Fruit fly (Drosophila melanogaster): ENCODE measurements around the gene RecQ5.

Gene RecQ5

DNA sequence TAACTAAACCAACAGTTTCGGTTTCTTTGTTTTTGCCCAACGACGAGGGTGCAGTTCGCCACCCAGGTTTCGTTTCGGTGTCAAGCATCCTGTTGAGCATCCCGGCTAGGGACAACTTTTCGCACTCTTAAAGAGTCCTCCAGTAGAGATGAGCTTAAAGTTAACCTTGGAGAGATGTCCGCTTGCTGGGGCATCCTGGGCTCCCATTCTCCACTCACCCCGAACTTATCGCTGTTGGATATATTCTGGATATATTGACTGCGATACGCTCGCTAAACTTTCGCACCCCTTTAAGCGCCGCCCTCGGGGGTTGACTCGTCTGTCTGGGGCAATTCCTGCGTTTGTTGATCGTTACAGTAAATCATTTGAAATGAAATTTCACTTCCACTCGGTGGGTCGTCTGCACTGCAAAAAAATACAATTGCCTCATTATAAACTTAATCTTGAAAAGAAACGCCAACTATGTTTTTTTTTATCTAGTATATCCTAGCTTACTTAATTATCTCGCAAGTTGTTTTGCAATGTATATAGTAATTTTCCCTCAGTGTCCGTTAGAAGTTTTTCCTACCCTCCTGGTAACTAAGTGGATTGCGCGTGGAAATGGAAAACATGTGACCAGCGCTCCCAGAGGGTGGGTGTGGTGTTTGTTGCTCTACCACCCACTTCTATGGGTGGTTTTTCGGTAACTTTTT is 29.8 kb upstream of the RecQ5 start (continued):
- TF ChIP-seq bbx (GFP tag; IDR thresholded peaks at IDR 0.05; ENCODE audit: partially characterized antibody): no peak
- peak; percentile 32 for TF ChIP-seq twi (tag; optimal IDR thresholded peaks at IDR 0.05)
- TF ChIP-seq CG10654 (GFP tag; optimal IDR thresholded peaks at IDR 0.05): peak; percentile 64
- TF ChIP-seq CG7987 (GFP tag; optimal IDR thresholded peaks at IDR 0.05): no peak
- peak; percentile 87 for TF ChIP-seq dysf (GFP tag; IDR thresholded peaks at IDR 0.05)
- peak; percentile 82 for TF ChIP-seq ems (GFP tag; optimal IDR thresholded peaks at IDR 0.05)
- peak; percentile 74 to 77 for TF ChIP-seq dpn (GFP tag; optimal IDR thresholded peaks at IDR 0.05)
- TF ChIP-seq kni (GFP tag; optimal IDR thresholded peaks at IDR 0.05): peak; percentile 67
- no peak for TF ChIP-seq Dfd (GFP tag; optimal IDR thresholded peaks at IDR 0.05)
- TF ChIP-seq CTCF (GFP tag; optimal IDR thresholded peaks at IDR 0.05): peak; percentile 22
- TF ChIP-seq BtbVII (GFP tag; optimal IDR thresholded peaks at IDR 0.05): peak; percentile 64
- peak; percentile 78 for TF ChIP-seq scrt (GFP tag; optimal IDR thresholded peaks at IDR 0.05)
- peak; percentile 24 for TF ChIP-seq CG2116 (GFP tag; optimal IDR thresholded peaks at IDR 0.05)
- TF ChIP-seq zen (tag; optimal IDR thresholded peaks at IDR 0.05): peak; percentile 14
- no peak for TF ChIP-seq Dp (GFP tag; optimal IDR thresholded peaks at IDR 0.05)
- TF ChIP-seq CG8944 (GFP tag; optimal IDR thresholded peaks at IDR 0.05): peak; percentile 61
- TF ChIP-seq Drgx (GFP tag; IDR thresholded peaks at IDR 0.05): no peak
- peak; percentile 73 for TF ChIP-seq ro (GFP tag; IDR thresholded peaks at IDR 0.05)
- no peak for TF ChIP-seq Bgb (GFP tag; IDR thresholded peaks at IDR 0.05; ENCODE audit: partially characterized antibody)
- peak; percentile 77 for TF ChIP-seq bcd (GFP tag; optimal IDR thresholded peaks at IDR 0.05)
- TF ChIP-seq CG7372 (GFP tag; IDR thresholded peaks at IDR 0.05): peak; percentile 54
- TF ChIP-seq stc (GFP tag; IDR thresholded peaks at IDR 0.05): peak; percentile 82
- TF ChIP-seq CG6689 (GFP tag; IDR thresholded peaks at IDR 0.05): peak; percentile 82
- TF ChIP-seq CG3065 (GFP tag; optimal IDR thresholded peaks at IDR 0.05): no peak
- TF ChIP-seq CG7745 (tag; optimal IDR thresholded peaks at IDR 0.05): peak; percentile 55
- peak; percentile 86 for TF ChIP-seq sisA (GFP tag; IDR thresholded peaks at IDR 0.05)
- peak; percentile 96 for TF ChIP-seq sens (GFP tag)
- TF ChIP-seq CG10267 (tag; optimal IDR thresholded peaks at IDR 0.05): peak; percentile 75
- TF ChIP-seq CG7357 (GFP tag; IDR thresholded peaks at IDR 0.05): peak; percentile 76; the same call in 2 of the 3 replicates
- TF ChIP-seq Kr (GFP tag; optimal IDR thresholded peaks at IDR 0.05): no peak
- no peak for TF ChIP-seq hbn (GFP tag; IDR thresholded peaks at IDR 0.05; ENCODE audit: partially characterized antibody)
- TF ChIP-seq her (GFP tag; optimal IDR thresholded peaks at IDR 0.05): peak; percentile 62
- peak; percentile 75 for TF ChIP-seq otp (GFP tag; IDR thresholded peaks at IDR 0.05)
- peak; percentile 76 for TF ChIP-seq esg (GFP tag; conservative IDR thresholded peaks at IDR 0.05)
- TF ChIP-seq B-H1 (GFP tag; IDR thresholded peaks at IDR 0.05): peak; percentile 67
- TF ChIP-seq Hmr (GFP tag; optimal IDR thresholded peaks at IDR 0.05): peak; percentile 88
- TF ChIP-seq CG10366 (GFP tag; IDR thresholded peaks at IDR 0.05): peak; percentile 85
- peak; percentile 87 for TF ChIP-seq Awh (GFP tag; IDR thresholded peaks at IDR 0.05)
- TF ChIP-seq CHES-1-like (GFP tag; optimal IDR thresholded peaks at IDR 0.05): peak; percentile 83
- peak; percentile 65 for TF ChIP-seq Nf-YA (GFP tag; IDR thresholded peaks at IDR 0.05)
- peak; percentile 80 for TF ChIP-seq Oli (tag; optimal IDR thresholded peaks at IDR 0.05)
- peak; percentile 53 for TF ChIP-seq CG8089 (GFP tag; optimal IDR thresholded peaks at IDR 0.05)
- peak; percentile 80 for TF ChIP-seq CG12219 (GFP tag; optimal IDR thresholded peaks at IDR 0.05)
- no peak for TF ChIP-seq hkb (optimal IDR thresholded peaks at IDR 0.05)
- TF ChIP-seq hkb (GFP tag; IDR thresholded peaks at IDR 0.05): peak; percentile 91
- peak; percentile 69 for TF ChIP-seq CG11504 (tag; optimal IDR thresholded peaks at IDR 0.05)
- TF ChIP-seq Vsx1 (GFP tag; optimal IDR thresholded peaks at IDR 0.05): peak; percentile 53
- TF ChIP-seq Hr39 (optimal IDR thresholded peaks at IDR 0.05): no peak
- TF ChIP-seq CG6813 (GFP tag; optimal IDR thresholded peaks at IDR 0.05): peak; percentile 82
- no peak for TF ChIP-seq HLHmδ (GFP tag; optimal IDR thresholded peaks at IDR 0.05)
- peak; percentile 81 for TF ChIP-seq org-1 (GFP tag; optimal IDR thresholded peaks at IDR 0.05)
